Worm (Caenorhabditis elegans) whole organism, L2 larva: ENCODE measurements around the gene atf-4.

ENCODE experiments used
- fos-1 ChIP-seq: fragments of 150-350 bp; optimal IDR thresholded peaks from 2 replicates; lab custom pipeline; 2014; ENCODE audit warnings: missing biosample characterization, missing genetic modification characterization
- lin-13 ChIP-seq: fragments of 150-350 bp; optimal IDR thresholded peaks from 2 replicates; lab custom pipeline; 2014; ENCODE audit warnings: missing biosample characterization, missing genetic modification reagents, missing genetic modification characterization
- lin-39 ChIP-seq: fragments of 150-350 bp; optimal IDR thresholded peaks from 2 replicates; lab custom pipeline; 2014; ENCODE audit warnings: missing biosample characterization, missing genetic modification reagents, missing genetic modification characterization

DNA sequence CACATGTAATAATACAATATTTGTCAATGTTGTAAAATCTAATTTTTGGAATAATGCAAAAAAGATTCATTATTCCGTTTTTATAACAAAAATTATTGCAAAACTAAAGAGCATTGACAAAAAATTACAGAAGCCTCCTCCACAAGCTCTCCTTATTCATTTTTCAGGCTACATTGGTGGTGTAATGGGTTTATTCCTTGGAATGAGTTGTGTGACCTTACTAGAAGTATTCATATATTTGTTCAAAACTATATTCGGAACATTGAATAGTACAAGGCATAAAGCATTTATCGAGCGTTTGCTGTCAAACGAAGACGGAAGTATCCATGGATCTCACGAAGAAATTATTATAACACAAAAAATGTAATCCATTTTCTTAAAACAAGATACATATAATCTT lies 41.3 kb upstream of the atf-4 start:
- TF ChIP-seq lin-39 (tag; lab: Kevin White, UChicago) (no peak), lin-13 (GFP tag; lab: Kevin White, UChicago) (no peak), fos-1 (no peak)
